Worm (Caenorhabditis elegans) whole organism, late embryonic: ENCODE measurements around the gene K09C6.8.

ENCODE experiments used
- ceh-19 ChIP-seq: fragments of 200-800 bp; sonication (Bioruptor generic); optimal IDR thresholded peaks from 2 replicates; lab custom pipeline; 2018; ENCODE audit warnings: mild to moderate bottlenecking, missing genetic modification characterization, missing compliant biosample characterization
- ceh-30 ChIP-seq: fragments of 150-350 bp; optimal IDR thresholded peaks from 2 replicates; lab custom pipeline; 2014; ENCODE audit warnings: missing biosample characterization, missing genetic modification characterization
- ceh-48 ChIP-seq: sonication (generic microtip); optimal IDR thresholded peaks from 2 replicates; lab custom pipeline; 2016; ENCODE audit warnings: missing genetic modification characterization, inconsistent platforms, missing compliant biosample characterization
- ceh-9 ChIP-seq: sonication (generic microtip); optimal IDR thresholded peaks from 2 replicates; lab custom pipeline; 2016; ENCODE audit warnings: mild to moderate bottlenecking, missing genetic modification characterization, inconsistent platforms, missing compliant biosample characterization
- fkh-10 ChIP-seq: fragments of 150-350 bp; optimal IDR thresholded peaks from 2 replicates; lab custom pipeline; 2014; ENCODE audit warnings: missing biosample characterization, missing genetic modification reagents, missing genetic modification characterization
- pha-4 ChIP-seq: fragments of 150-350 bp; optimal IDR thresholded peaks from 2 replicates; lab custom pipeline; 2018; ENCODE audit warnings: missing biosample characterization, missing genetic modification reagents, missing genetic modification characterization
- ref-2 ChIP-seq: sonication (generic microtip); optimal IDR thresholded peaks from 2 replicates; lab custom pipeline; 2016; ENCODE audit warnings: missing genetic modification characterization, missing compliant biosample characterization
- sox-4 ChIP-seq: sonication (generic microtip); optimal IDR thresholded peaks from 2 replicates; lab custom pipeline; 2017; ENCODE audit warnings: mild to moderate bottlenecking, missing genetic modification characterization, inconsistent platforms, missing compliant biosample characterization
- ttx-3 ChIP-seq: sonication (generic microtip); optimal IDR thresholded peaks from 2 replicates; lab custom pipeline; 2016; ENCODE audit warnings: missing genetic modification reagents, missing genetic modification characterization, missing compliant biosample characterization
- unc-42 ChIP-seq: sonication (generic microtip); optimal IDR thresholded peaks from 2 replicates; lab custom pipeline; 2016; ENCODE audit warnings: missing genotype, missing genetic modification characterization, missing compliant biosample characterization

DNA sequence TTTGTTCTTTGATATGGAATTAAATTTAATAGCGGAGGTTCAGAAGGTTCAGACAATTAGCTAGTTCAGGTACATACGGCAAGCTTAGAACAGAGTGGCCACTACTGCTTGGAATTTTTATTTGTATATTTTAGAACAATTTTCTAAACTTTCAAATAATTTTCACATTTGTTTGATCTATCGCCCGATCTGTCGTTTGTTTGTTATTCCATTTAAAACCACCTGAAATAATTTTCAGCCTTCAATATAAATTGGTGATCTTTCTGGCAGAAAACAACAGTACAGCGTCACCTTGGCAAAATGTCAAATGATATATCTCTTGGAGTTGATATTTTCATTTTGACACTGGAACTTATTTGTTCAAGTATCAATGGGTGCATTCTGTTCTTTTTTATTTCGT is 28.3 kb downstream of the K09C6.8 start, which contains the start of gene R13D11.3:
- no peak for TF ChIP-seq sox-4 (tag; lab: Kevin White, UChicago)
- TF ChIP-seq unc-42 (tag; lab: Kevin White, UChicago), result no peak
- no peak for TF ChIP-seq ref-2
- TF ChIP-seq ttx-3 (tag; lab: Kevin White, UChicago), result no peak
- no peak for TF ChIP-seq ceh-48
- TF ChIP-seq fkh-10 (GFP tag; lab: Kevin White, UChicago), result no peak
- no peak for TF ChIP-seq pha-4 (tag; lab: Kevin White, UChicago)
- TF ChIP-seq ceh-9, result no peak
- no peak for TF ChIP-seq ceh-30
- no peak for TF ChIP-seq ceh-19 (GFP tag; lab: Kevin White, UChicago)
